Fruit fly (Drosophila melanogaster): ENCODE results near the gene CASK.

CASK gene

DNA sequence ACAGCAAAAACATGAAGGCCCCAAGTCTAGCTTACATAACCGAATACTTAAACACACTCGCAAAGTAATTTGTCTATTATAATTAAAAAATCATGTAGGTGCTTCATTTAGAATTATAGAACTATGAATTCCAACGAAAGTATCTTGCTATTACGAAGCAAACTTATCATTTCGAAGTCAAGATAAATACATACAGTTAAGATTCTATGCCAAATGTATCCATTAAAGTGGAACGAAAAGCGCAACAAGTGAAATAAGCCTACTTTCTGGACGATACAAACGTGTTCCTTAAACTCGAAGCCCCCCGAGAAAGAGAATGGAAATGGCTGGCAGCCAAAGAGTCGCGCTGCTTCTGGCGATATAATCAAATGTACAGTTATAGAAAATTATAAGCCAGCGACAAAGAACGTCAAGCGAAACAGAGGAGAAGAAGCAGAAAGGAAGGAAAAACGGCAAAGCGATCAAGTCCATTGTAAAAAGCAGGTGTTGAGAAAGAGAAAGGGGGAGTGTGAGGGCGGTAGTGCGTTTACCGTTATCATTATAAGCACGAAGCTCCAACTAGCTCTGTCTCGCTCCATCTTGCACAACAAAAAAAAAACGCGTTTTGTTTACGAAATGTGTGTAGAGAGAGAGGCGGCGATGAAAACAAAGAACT, 30.2 kb upstream of the CASK start (continued):
- no peak for TF ChIP-seq emc (GFP tag; optimal IDR thresholded peaks at IDR 0.05)
- no peak for TF ChIP-seq CG5180 (GFP tag; optimal IDR thresholded peaks at IDR 0.05)
- no peak for TF ChIP-seq CG34224 (GFP tag; IDR thresholded peaks at IDR 0.05; ENCODE audit: partially characterized antibody)
- TF ChIP-seq btn (GFP tag; optimal IDR thresholded peaks at IDR 0.05) = no peak
- no peak for TF ChIP-seq chm (GFP tag; IDR thresholded peaks at IDR 0.05)
- TF ChIP-seq sima (GFP tag; optimal IDR thresholded peaks at IDR 0.05) = no peak
- no peak for TF ChIP-seq CG31365 (tag; optimal IDR thresholded peaks at IDR 0.05)
- TF ChIP-seq CG7357 (GFP tag; IDR thresholded peaks at IDR 0.05) = no peak
- TF ChIP-seq pzg (GFP tag; optimal IDR thresholded peaks at IDR 0.05) = no peak
- peak; percentile 69 for TF ChIP-seq CG2120 (GFP tag; optimal IDR thresholded peaks at IDR 0.05)
- no peak for TF ChIP-seq HLH3B (GFP tag; IDR thresholded peaks at IDR 0.05)
- TF ChIP-seq odd (GFP tag; optimal IDR thresholded peaks at IDR 0.05) = no peak
- TF ChIP-seq CG9932 (GFP tag; IDR thresholded peaks at IDR 0.05) = peak; percentile 32; the same call in 1 of the 2 replicates
- TF ChIP-seq CG18011 (GFP tag; optimal IDR thresholded peaks at IDR 0.05) = no peak
- peak; percentile 11 for TF ChIP-seq CG17568 (GFP tag; optimal IDR thresholded peaks at IDR 0.05)
- no peak for TF ChIP-seq cad (GFP tag; optimal IDR thresholded peaks at IDR 0.05)
- no peak for TF ChIP-seq CG6813 (GFP tag; optimal IDR thresholded peaks at IDR 0.05)
- no peak; the same call in 1 of the 2 replicates for TF ChIP-seq esg (GFP tag; conservative IDR thresholded peaks at IDR 0.05)
- TF ChIP-seq dysf (GFP tag; IDR thresholded peaks at IDR 0.05) = peak; percentile 44; the same call in 2 of the 3 replicates
- TF ChIP-seq NK7.1 (GFP tag; optimal IDR thresholded peaks at IDR 0.05) = no peak
- TF ChIP-seq ewg (GFP tag; optimal IDR thresholded peaks at IDR 0.05) = no peak
- no peak for TF ChIP-seq cg (GFP tag; optimal IDR thresholded peaks at IDR 0.05)
- no peak for TF ChIP-seq CG7745 (tag; optimal IDR thresholded peaks at IDR 0.05)
- TF ChIP-seq CG2199 (GFP tag; IDR thresholded peaks at IDR 0.05) = peak; percentile 68; the same call in 2 of the 3 replicates
- no peak for TF ChIP-seq hkb (optimal IDR thresholded peaks at IDR 0.05)
- 0 out of 2 replicates have a peak, but pooled peaks have one; percentile 8 for TF ChIP-seq hkb (GFP tag; IDR thresholded peaks at IDR 0.05)
- peak; percentile 29 for TF ChIP-seq dmrt99B (tag; optimal IDR thresholded peaks at IDR 0.05)
- no peak for TF ChIP-seq CG6175 (GFP tag; IDR thresholded peaks at IDR 0.05)
- no peak for TF ChIP-seq CG7271 (tag; optimal IDR thresholded peaks at IDR 0.05)
- no peak for TF ChIP-seq scrt (GFP tag; optimal IDR thresholded peaks at IDR 0.05)
- no peak for TF ChIP-seq so (GFP tag; IDR thresholded peaks at IDR 0.05)
- TF ChIP-seq B-H2 (GFP tag; optimal IDR thresholded peaks at IDR 0.05) = no peak
- TF ChIP-seq Dek (tag; optimal IDR thresholded peaks at IDR 0.05) = peak; percentile 32
- TF ChIP-seq eve (GFP tag; optimal IDR thresholded peaks at IDR 0.05) = peak in 1 of 2 experiments; percentile 9
- no peak for TF ChIP-seq Hmx (GFP tag; optimal IDR thresholded peaks at IDR 0.05)
- no peak for TF ChIP-seq en (GFP tag; optimal IDR thresholded peaks at IDR 0.05)
- peak; percentile 42 for TF ChIP-seq PHDP (tag; optimal IDR thresholded peaks at IDR 0.05)
- TF ChIP-seq fd102C (GFP tag; optimal IDR thresholded peaks at IDR 0.05) = no peak
- TF ChIP-seq fd96Cb (tag; optimal IDR thresholded peaks at IDR 0.05) = no peak
- no peak for TF ChIP-seq CG33557 (GFP tag; optimal IDR thresholded peaks at IDR 0.05)
- TF ChIP-seq Camta (GFP tag; optimal IDR thresholded peaks at IDR 0.05) = no peak
- TF ChIP-seq CG12236 (GFP tag; optimal IDR thresholded peaks at IDR 0.05) = no peak
- no peak for TF ChIP-seq CG17912 (GFP tag; optimal IDR thresholded peaks at IDR 0.05)
- no peak for TF ChIP-seq Doc3 (GFP tag; IDR thresholded peaks at IDR 0.05; ENCODE audit: partially characterized antibody)
- no peak for TF ChIP-seq CG7987 (GFP tag; optimal IDR thresholded peaks at IDR 0.05)
- no peak for TF ChIP-seq CG4404 (GFP tag; IDR thresholded peaks at IDR 0.05)
- TF ChIP-seq al (GFP tag; IDR thresholded peaks at IDR 0.05) = no peak
- no peak for TF ChIP-seq CG18764 (GFP tag; optimal IDR thresholded peaks at IDR 0.05)
- TF ChIP-seq pum (GFP tag; optimal IDR thresholded peaks at IDR 0.05) = no peak
- no peak for TF ChIP-seq Mad (GFP tag; optimal IDR thresholded peaks at IDR 0.05)
